Worm (Caenorhabditis elegans): Measurements from ENCODE around the gene sru-3.

- TF ChIP-seq snpc-4 (GFP tag; optimal IDR thresholded peaks at IDR 0.05) (no peak), snpc-4 (tag; optimal IDR thresholded peaks at IDR 0.05) (no peak), F55B11.4 (tag; optimal IDR thresholded peaks at IDR 0.05; ENCODE audit: borderline replicate concordance, insufficient read depth) (no peak), efl-1 (GFP tag; optimal IDR thresholded peaks at IDR 0.05) (no peak)
These were observed 6.1 kb upstream of the sru-3 start, which contains the start of gene sru-6 for ce11 chrIV:9490320-9490719.

Data from whole organism, young adult.